Fruit fly (Drosophila melanogaster): ENCODE results near the gene porin.

porin gene

DNA sequence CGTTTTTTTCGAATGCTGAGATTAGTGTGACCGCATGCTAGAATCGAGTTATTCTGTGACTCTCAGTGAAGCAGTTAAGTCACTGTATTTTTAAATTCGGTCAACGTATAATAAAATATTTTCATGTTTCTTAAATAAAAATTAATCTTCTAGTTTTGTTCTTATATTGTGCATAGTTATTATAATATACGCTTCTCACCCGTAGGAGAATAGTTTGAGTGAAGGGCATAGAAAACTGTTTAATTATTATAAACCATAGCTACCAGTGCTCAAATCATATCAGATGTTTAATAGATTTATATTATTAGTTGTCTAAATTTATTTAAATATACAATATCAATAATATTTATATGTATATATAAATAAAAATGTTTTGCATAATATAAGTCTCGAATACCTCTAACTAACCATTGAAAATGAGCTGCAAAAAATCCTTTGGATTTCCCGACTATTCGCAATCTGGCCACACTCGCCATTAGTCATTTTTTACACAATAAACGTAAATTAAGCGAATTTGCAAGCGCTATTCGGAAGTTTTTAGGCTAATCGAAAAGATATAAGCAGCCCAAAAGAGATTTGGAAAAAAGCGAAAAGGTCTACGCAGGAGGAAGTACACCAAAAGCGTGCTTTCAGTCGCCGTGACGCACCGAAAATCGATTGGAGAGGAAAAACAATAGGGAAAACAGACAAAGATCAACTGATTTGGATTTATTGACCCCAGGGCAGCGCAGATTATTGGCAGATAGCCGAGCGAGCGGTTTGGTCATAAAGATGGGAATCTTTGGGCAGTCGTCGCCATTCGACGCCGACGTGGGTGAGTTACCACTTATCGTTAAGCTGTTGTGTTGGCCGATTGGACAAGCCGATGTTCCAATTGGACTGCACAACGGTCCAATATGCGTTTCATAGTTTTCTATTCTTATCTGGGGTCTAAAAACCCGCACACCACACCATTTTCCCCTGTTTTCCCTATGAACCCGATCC is 7.7 kb upstream of the porin start, which contains the start of the genes aurB and Stam (continued):
- TF ChIP-seq nom (GFP tag; optimal IDR thresholded peaks at IDR 0.05) (no peak), HLHmδ (GFP tag; optimal IDR thresholded peaks at IDR 0.05) (no peak), Lhr (GFP tag; optimal IDR thresholded peaks at IDR 0.05) (no peak), Ets65A (GFP tag) (peak; percentile 56), CG14710 (tag; optimal IDR thresholded peaks at IDR 0.05) (peak; percentile 73), CG18764 (GFP tag; optimal IDR thresholded peaks at IDR 0.05) (peak; percentile 16), CG8478 (optimal IDR thresholded peaks at IDR 0.05) (no peak), Scr (GFP tag; IDR thresholded peaks at IDR 0.05; ENCODE audit: partially characterized antibody) (no peak), CG11093 (GFP tag; IDR thresholded peaks at IDR 0.05) (no peak), CG16815 (GFP tag; optimal IDR thresholded peaks at IDR 0.05) (no peak), CG34422 (GFP tag; IDR thresholded peaks at IDR 0.05) (peak; percentile 51; the same call in 1 of the 3 replicates), dimm (GFP tag; IDR thresholded peaks at IDR 0.05) (no peak), gfzf (GFP tag; optimal IDR thresholded peaks at IDR 0.05) (peak; percentile 64), CG31441 (GFP tag; IDR thresholded peaks at IDR 0.05) (peak; percentile 89), lab (GFP tag; optimal IDR thresholded peaks at IDR 0.05) (peak; percentile 62), Neu2 (GFP tag; optimal IDR thresholded peaks at IDR 0.05; ENCODE audit: borderline replicate concordance) (no peak), CG10654 (GFP tag; optimal IDR thresholded peaks at IDR 0.05) (peak; percentile 22), Hr3 (GFP tag; optimal IDR thresholded peaks at IDR 0.05) (peak; percentile 53), B-H1 (GFP tag; IDR thresholded peaks at IDR 0.05) (no peak), Sox102F (GFP tag; optimal IDR thresholded peaks at IDR 0.05) (peak; percentile 71), ham (GFP tag; IDR thresholded peaks at IDR 0.05) (no peak), pnt (GFP tag; optimal IDR thresholded peaks at IDR 0.05) (no peak), NC2α (GFP tag; optimal IDR thresholded peaks at IDR 0.05) (no peak), yki (optimal IDR thresholded peaks at IDR 0.05) (no peak), amos (GFP tag; IDR thresholded peaks at IDR 0.05; ENCODE audit: partially characterized antibody) (no peak), CG9437 (GFP tag; optimal IDR thresholded peaks at IDR 0.05) (peak; percentile 50), Blimp-1 (GFP tag; optimal IDR thresholded peaks at IDR 0.05) (peak; percentile 57), crc (GFP tag; optimal IDR thresholded peaks at IDR 0.05) (no peak), zf30C (GFP tag; optimal IDR thresholded peaks at IDR 0.05) (no peak), Fer1 (GFP tag; optimal IDR thresholded peaks at IDR 0.05) (peak; percentile 16), Hr51 (GFP tag; optimal IDR thresholded peaks at IDR 0.05) (peak in 1 of 2 experiments; percentile 70), CG5245 (GFP tag; optimal IDR thresholded peaks at IDR 0.05) (no peak), sd (tag; optimal IDR thresholded peaks at IDR 0.05) (peak; percentile 31), CG2712 (tag; optimal IDR thresholded peaks at IDR 0.05) (peak; percentile 78), CG15269 (tag; optimal IDR thresholded peaks at IDR 0.05) (peak; percentile 71), Max (GFP tag; optimal IDR thresholded peaks at IDR 0.05) (peak; percentile 14), CG18011 (GFP tag; optimal IDR thresholded peaks at IDR 0.05) (no peak), Optix (GFP tag; IDR thresholded peaks at IDR 0.05) (no peak), stwl (tag; optimal IDR thresholded peaks at IDR 0.05) (peak; percentile 16), CG30431 (GFP tag; optimal IDR thresholded peaks at IDR 0.05) (peak; percentile 1), CG2199 (GFP tag; IDR thresholded peaks at IDR 0.05) (no peak), CkIIα-i1 (GFP tag; IDR thresholded peaks at IDR 0.05) (no peak), ATbp (GFP tag; optimal IDR thresholded peaks at IDR 0.05) (no peak), Sry-δ (GFP tag; optimal IDR thresholded peaks at IDR 0.05) (no peak), Chrac-16 (GFP tag; optimal IDR thresholded peaks at IDR 0.05) (peak; percentile 21), CG7357 (GFP tag; IDR thresholded peaks at IDR 0.05) (no peak), al (GFP tag; IDR thresholded peaks at IDR 0.05) (peak; percentile 15; the same call in 1 of the 2 replicates), cg (GFP tag; optimal IDR thresholded peaks at IDR 0.05) (no peak), Ssrp (tag; optimal IDR thresholded peaks at IDR 0.05) (peak; percentile 64)

All from whole organism, embryonic.